Fruit fly (Drosophila melanogaster) whole organism, prepupa: ENCODE results near the gene GatB.

ENCODE experiments used
- Blimp-1 ChIP-seq: fragments of 200-800 bp; sonication (Bioruptor generic); optimal IDR thresholded peaks from 3 replicates; lab custom pipeline; 2017; ENCODE audit warnings: missing biosample characterization, missing genetic modification characterization, mild to moderate bottlenecking, moderate library complexity, missing genetic modification reagents
- CG10631 ChIP-seq: fragments of 200-800 bp; sonication (Bioruptor generic); optimal IDR thresholded peaks from 2 replicates; lab custom pipeline; 2016; ENCODE audit warnings: missing biosample characterization, missing genetic modification characterization
- CG10669 ChIP-seq: fragments of 200-800 bp; sonication (Bioruptor generic); optimal IDR thresholded peaks from 3 replicates; lab custom pipeline; 2018; ENCODE audit warnings: missing biosample characterization, mild to moderate bottlenecking, missing genetic modification characterization, moderate library complexity
- CG11294 ChIP-seq: fragments of 200-800 bp; sonication (Bioruptor generic); IDR thresholded peaks from 2 replicates; pipeline ENCODE4 v1.3.6; 2022; ENCODE audit warnings: missing biosample characterization, missing genetic modification characterization
- CG11762 ChIP-seq: fragments of 200-800 bp; sonication (Bioruptor generic); optimal IDR thresholded peaks from 3 replicates; lab custom pipeline; 2016; ENCODE audit warnings: missing biosample characterization, missing genetic modification characterization; ENCODE audit not compliant: insufficient read depth
- CG11902 ChIP-seq: fragments of 200-800 bp; sonication (Bioruptor generic); optimal IDR thresholded peaks from 3 replicates; lab custom pipeline; 2016; ENCODE audit warnings: missing biosample characterization, missing genetic modification characterization
- CG1621 ChIP-seq: fragments of 200-800 bp; sonication (Bioruptor generic); optimal IDR thresholded peaks from 3 replicates; lab custom pipeline; 2018; ENCODE audit warnings: missing biosample characterization, mild to moderate bottlenecking, missing genetic modification characterization
- CG16779 ChIP-seq: fragments of 200-800 bp; sonication (Bioruptor generic); optimal IDR thresholded peaks from 3 replicates; lab custom pipeline; 2017; ENCODE audit warnings: missing biosample characterization, mild to moderate bottlenecking, missing genetic modification characterization
- CG3032 ChIP-seq: fragments of 200-800 bp; optimal IDR thresholded peaks from 2 replicates; lab custom pipeline; 2019; ENCODE audit warnings: missing biosample characterization, mild to moderate bottlenecking, missing genetic modification characterization, moderate library complexity
- CG32006 ChIP-seq: fragments of 200-800 bp; sonication (Bioruptor generic); optimal IDR thresholded peaks from 3 replicates; lab custom pipeline; 2017; ENCODE audit warnings: missing biosample characterization, mild to moderate bottlenecking, missing genetic modification characterization
- CG34406 ChIP-seq: fragments of 200-800 bp; sonication (Bioruptor generic); optimal IDR thresholded peaks from 3 replicates; lab custom pipeline; 2016; ENCODE audit warnings: missing biosample characterization, missing genetic modification characterization
- CG3919 ChIP-seq: fragments of 200-800 bp; sonication (Bioruptor generic); optimal IDR thresholded peaks from 3 replicates; lab custom pipeline; 2016; ENCODE audit warnings: missing biosample characterization, missing genetic modification characterization
- CG4318 ChIP-seq: fragments of 200-800 bp; sonication (Bioruptor generic); optimal IDR thresholded peaks from 3 replicates; lab custom pipeline; 2017; ENCODE audit warnings: missing biosample characterization, mild to moderate bottlenecking, missing genetic modification characterization
- CG6792 ChIP-seq: fragments of 200-800 bp; sonication (Bioruptor generic); optimal IDR thresholded peaks from 3 replicates; lab custom pipeline; 2016; ENCODE audit warnings: missing biosample characterization, missing genetic modification characterization
- CG6808 ChIP-seq: fragments of 200-800 bp; sonication (Bioruptor generic); optimal IDR thresholded peaks from 3 replicates; lab custom pipeline; 2017; ENCODE audit warnings: missing biosample characterization, missing genetic modification characterization, mild to moderate bottlenecking, moderate library complexity, missing genetic modification reagents
- CG6854 ChIP-seq: fragments of 200-800 bp; sonication (Bioruptor generic); optimal IDR thresholded peaks from 2 replicates; lab custom pipeline; 2017; ENCODE audit warnings: missing biosample characterization, mild to moderate bottlenecking, missing genetic modification characterization
- CG7368 ChIP-seq: fragments of 200-800 bp; sonication (Bioruptor generic); optimal IDR thresholded peaks from 3 replicates; lab custom pipeline; 2016; ENCODE audit warnings: missing biosample characterization, missing genetic modification characterization
- CG8119 ChIP-seq: fragments of 200-800 bp; sonication (Bioruptor generic); IDR thresholded peaks from 3 replicates; pipeline ENCODE4 v1.3.6; 2022; ENCODE audit warnings: missing biosample characterization, missing genetic modification characterization
- CG8319 ChIP-seq: fragments of 200-800 bp; sonication (Bioruptor generic); optimal IDR thresholded peaks from 3 replicates; lab custom pipeline; 2016; ENCODE audit warnings: missing biosample characterization, missing genetic modification characterization
- CG8632 ChIP-seq: fragments of 200-800 bp; sonication (Bioruptor generic); optimal IDR thresholded peaks from 3 replicates; lab custom pipeline; 2016; ENCODE audit warnings: missing biosample characterization, missing genetic modification characterization
- CG9139 ChIP-seq: fragments of 200-800 bp; sonication (Bioruptor generic); optimal IDR thresholded peaks from 3 replicates; lab custom pipeline; 2017; ENCODE audit warnings: missing biosample characterization, mild to moderate bottlenecking, missing genetic modification characterization
- Eip75B ChIP-seq: fragments of 200-800 bp; sonication (Bioruptor generic); optimal IDR thresholded peaks from 3 replicates; lab custom pipeline; 2016; ENCODE audit warnings: missing biosample characterization, missing genetic modification characterization
- Eip78C ChIP-seq: fragments of 200-800 bp; sonication (Bioruptor generic); peaks from one replicate; lab custom pipeline; 2016; ENCODE audit warnings: missing biosample characterization, missing genetic modification characterization
- Eip93F ChIP-seq: fragments of 200-800 bp; sonication (Bioruptor generic); optimal IDR thresholded peaks from 2 replicates; lab custom pipeline; 2016; ENCODE audit warnings: missing biosample characterization, mild to moderate bottlenecking, missing genetic modification characterization
- Ets21C ChIP-seq: fragments of 200-800 bp; sonication (Bioruptor generic); optimal IDR thresholded peaks from 3 replicates; lab custom pipeline; 2016; ENCODE audit warnings: missing biosample characterization, missing genetic modification characterization
- Ets96B ChIP-seq: fragments of 200-800 bp; optimal IDR thresholded peaks from 2 replicates; lab custom pipeline; 2019; ENCODE audit warnings: missing biosample characterization, mild to moderate bottlenecking, missing genetic modification characterization, moderate library complexity
- Hr39 ChIP-seq: fragments of 200-800 bp; sonication (Bioruptor generic); optimal IDR thresholded peaks from 2 replicates; lab custom pipeline; 2016; ENCODE audit warnings: missing biosample characterization, missing genetic modification characterization
- Lpt ChIP-seq: fragments of 200-800 bp; sonication (Bioruptor generic); optimal IDR thresholded peaks from 3 replicates; lab custom pipeline; 2016; ENCODE audit warnings: missing biosample characterization, missing genetic modification characterization
- Met ChIP-seq: fragments of 200-800 bp; sonication (Bioruptor generic); optimal IDR thresholded peaks from 3 replicates; lab custom pipeline; 2016; ENCODE audit warnings: missing biosample characterization, missing genetic modification characterization
- OdsH ChIP-seq: fragments of 200-800 bp; sonication (Bioruptor generic); optimal IDR thresholded peaks from 3 replicates; lab custom pipeline; 2016; ENCODE audit warnings: missing biosample characterization, missing genetic modification characterization
- Smox ChIP-seq: fragments of 200-800 bp; sonication (Bioruptor generic); optimal IDR thresholded peaks from 3 replicates; lab custom pipeline; 2016; ENCODE audit warnings: missing biosample characterization, missing genetic modification characterization
- Sox102F ChIP-seq: fragments of 200-800 bp; sonication (Bioruptor generic); optimal IDR thresholded peaks from 2 replicates; lab custom pipeline; 2016; ENCODE audit warnings: missing biosample characterization, mild to moderate bottlenecking, missing genetic modification characterization
- Sox14 ChIP-seq: fragments of 200-800 bp; sonication (Bioruptor generic); optimal IDR thresholded peaks from 3 replicates; lab custom pipeline; 2016; ENCODE audit warnings: missing biosample characterization, missing genetic modification characterization
- Sox15 ChIP-seq: fragments of 200-800 bp; sonication (Bioruptor generic); optimal IDR thresholded peaks from 3 replicates; lab custom pipeline; 2016; ENCODE audit warnings: missing biosample characterization, missing genetic modification characterization
- achi ChIP-seq: fragments of 200-800 bp; sonication (Bioruptor generic); optimal IDR thresholded peaks from 3 replicates; lab custom pipeline; 2016; ENCODE audit warnings: missing biosample characterization, missing genetic modification characterization
- acj6 ChIP-seq: fragments of 200-800 bp; sonication (Bioruptor generic); optimal IDR thresholded peaks from 3 replicates; lab custom pipeline; 2016; ENCODE audit warnings: missing biosample characterization, missing genetic modification characterization
- cyc ChIP-seq: fragments of 200-800 bp; sonication (Bioruptor generic); optimal IDR thresholded peaks from 3 replicates; lab custom pipeline; 2016; ENCODE audit warnings: missing biosample characterization, missing genetic modification characterization
- dsx ChIP-seq: fragments of 200-800 bp; optimal IDR thresholded peaks from 3 replicates; lab custom pipeline; 2019; ENCODE audit warnings: missing biosample characterization, mild to moderate bottlenecking, missing genetic modification characterization, moderate library complexity; ENCODE audit not compliant: poor library complexity, severe bottlenecking
- eg ChIP-seq: fragments of 200-800 bp; sonication (Bioruptor generic); IDR thresholded peaks from 3 replicates; pipeline ENCODE4 v1.3.6; 2022; ENCODE audit warnings: missing biosample characterization, missing genetic modification characterization
- fd59A ChIP-seq: fragments of 200-800 bp; sonication (Bioruptor generic); optimal IDR thresholded peaks from 2 replicates; lab custom pipeline; 2017; ENCODE audit warnings: missing biosample characterization, mild to moderate bottlenecking, missing genetic modification characterization, missing genetic modification reagents
- fd85E ChIP-seq: fragments of 200-800 bp; sonication (Bioruptor generic); optimal IDR thresholded peaks from 3 replicates; lab custom pipeline; 2016; ENCODE audit warnings: missing biosample characterization, missing genetic modification characterization
- lz ChIP-seq: fragments of 200-800 bp; sonication (Bioruptor generic); optimal IDR thresholded peaks from 3 replicates; lab custom pipeline; 2016; ENCODE audit warnings: missing biosample characterization, missing genetic modification characterization
- net ChIP-seq: fragments of 200-800 bp; sonication (Bioruptor generic); optimal IDR thresholded peaks from 3 replicates; lab custom pipeline; 2016; ENCODE audit warnings: missing biosample characterization, missing genetic modification characterization
- pdm3 ChIP-seq: fragments of 200-800 bp; sonication (Bioruptor generic); optimal IDR thresholded peaks from 3 replicates; lab custom pipeline; 2016; ENCODE audit warnings: missing biosample characterization, missing genetic modification characterization
- salr ChIP-seq, 2 experiments: fragments of 200-800 bp; sonication (Bioruptor generic); optimal IDR thresholded peaks; 3 replicates each; lab custom pipeline; 2016 to 2018; ENCODE audit warnings: missing biosample characterization in 2 of 2, missing genetic modification characterization in 2 of 2, mild to moderate bottlenecking in 1 of 2
- spab ChIP-seq: fragments of 200-800 bp; sonication (Bioruptor generic); optimal IDR thresholded peaks from 2 replicates; lab custom pipeline; 2017; ENCODE audit warnings: missing biosample characterization, mild to moderate bottlenecking, missing genetic modification characterization, missing genetic modification reagents
- ss ChIP-seq, 2 experiments: fragments of 200-800 bp; sonication (Bioruptor generic); optimal IDR thresholded peaks; 2 replicates in 1 of 2; 3 replicates in 1 of 2; lab custom pipeline; 2017 to 2018; ENCODE audit warnings: mild to moderate bottlenecking in 2 of 2, missing biosample characterization in 2 of 2, missing genetic modification characterization in 2 of 2, moderate library complexity in 1 of 2
- svp ChIP-seq: fragments of 200-800 bp; sonication (Bioruptor generic); peaks from one replicate; lab custom pipeline; 2016; ENCODE audit warnings: missing biosample characterization, missing genetic modification characterization
- vri ChIP-seq: fragments of 200-800 bp; sonication (Bioruptor generic); optimal IDR thresholded peaks from 3 replicates; lab custom pipeline; 2016; ENCODE audit warnings: missing biosample characterization, mild to moderate bottlenecking, missing genetic modification characterization

Gene GatB

dm6 chr3R:24099039-24100026 lies 30.7 kb downstream of the GatB start:
- TF ChIP-seq Ets96B (tag; lab: Kevin White, UChicago) (peak; percentile 65), lz (GFP tag; lab: Kevin White, UChicago) (peak; percentile 67), ss (GFP tag; optimal IDR thresholded peaks at IDR 0.05; lab: Kevin White, UChicago) (peak in 1 of 2 experiments; percentile 21), Smox (GFP tag; lab: Kevin White, UChicago) (no peak), Lpt (GFP tag; lab: Kevin White, UChicago) (peak; percentile 67), Eip78C (GFP tag; lab: Kevin White, UChicago) (peak; percentile 88), pdm3 (GFP tag; lab: Kevin White, UChicago) (peak; percentile 76), CG4318 (GFP tag; lab: Kevin White, UChicago) (peak; percentile 36), CG8632 (GFP tag; lab: Kevin White, UChicago) (peak; percentile 39), net (GFP tag; lab: Kevin White, UChicago) (peak; percentile 68), Eip93F (GFP tag; lab: Kevin White, UChicago) (no peak), Sox102F (GFP tag; lab: Kevin White, UChicago) (peak; percentile 58), CG8319 (GFP tag; lab: Kevin White, UChicago) (peak; percentile 42), CG1621 (no peak), Sox14 (GFP tag; lab: Kevin White, UChicago) (peak; percentile 89), CG11902 (GFP tag; lab: Kevin White, UChicago) (peak; percentile 41), achi (GFP tag; lab: Kevin White, UChicago) (peak; percentile 74), acj6 (GFP tag; lab: Kevin White, UChicago) (peak; percentile 75), CG6792 (GFP tag; lab: Kevin White, UChicago) (peak; percentile 41), CG6854 (GFP tag; lab: Kevin White, UChicago) (no peak), spab (peak; percentile 8), CG10631 (peak; percentile 66), CG3919 (GFP tag; lab: Kevin White, UChicago) (peak; percentile 72), CG9139 (no peak), Hr39 (GFP tag; lab: Kevin White, UChicago) (peak; percentile 87), svp (peak; percentile 86), eg (GFP tag; lab: Robert Waterston, UW) (peak; percentile 72), vri (GFP tag; lab: Kevin White, UChicago) (peak; percentile 65), OdsH (GFP tag; lab: Kevin White, UChicago) (peak; percentile 71), Sox15 (GFP tag; lab: Kevin White, UChicago) (peak; percentile 32), CG11762 (peak; percentile 31), dsx (peak; percentile 25), CG11294 (peak; percentile 57; the same call in 1 of the 2 replicates), CG7368 (GFP tag; lab: Kevin White, UChicago) (peak; percentile 72), Blimp-1 (GFP tag; lab: Kevin White, UChicago) (peak; percentile 4), CG32006 (peak; percentile 72), salr (GFP tag; optimal IDR thresholded peaks at IDR 0.05; lab: Kevin White, UChicago) (peak; percentile 33 to 66), CG8119 (GFP tag; lab: Robert Waterston, UW) (peak; percentile 77), CG3032 (tag; lab: Kevin White, UChicago) (peak; percentile 45), fd85E (GFP tag; lab: Kevin White, UChicago) (peak; percentile 34), CG34406 (peak; percentile 53), cyc (peak; percentile 75), Ets21C (GFP tag; lab: Kevin White, UChicago) (peak; percentile 60), Met (peak; percentile 74), CG6808 (peak; percentile 18), CG16779 (tag; lab: Kevin White, UChicago) (no peak), fd59A (GFP tag; lab: Kevin White, UChicago) (peak; percentile 17), CG10669 (GFP tag; lab: Kevin White, UChicago) (peak; percentile 48), Eip75B (GFP tag; lab: Kevin White, UChicago) (peak; percentile 52)
